Fruit fly (Drosophila melanogaster) whole organism: ENCODE measurements around the gene CG15219.

Experiments
- CG8478 ChIP-seq: fragments of >200 bp; optimal IDR thresholded peaks from 2 replicates; lab custom pipeline; 2018; ENCODE audit warnings: inconsistent platforms
- Dll ChIP-seq: fragments of >200 bp; optimal IDR thresholded peaks from 2 replicates; lab custom pipeline; 2017
- usp ChIP-seq: fragments of >200 bp; optimal IDR thresholded peaks from 2 replicates; lab custom pipeline; 2017; ENCODE audit warnings: missing biosample characterization, missing genetic modification characterization, mixed read lengths

- TF ChIP-seq usp (no peak), CG8478 (no peak), Dll (lab: Kevin White, UChicago) (no peak)
Observed at dm6 chr2L:22142696-22143176, 37.4 kb upstream of the CG15219 start.
